Worm (Caenorhabditis elegans) whole organism, L4 larva: Measurements from ENCODE around the gene tin-10.

Experiments
- ZK337.2 ChIP-seq: fragments of 200-800 bp; sonication (Bioruptor generic); IDR thresholded peaks from 2 replicates; pipeline ENCODE4 v1.3.6; 2022; ENCODE audit warnings: missing genetic modification reagents, missing genetic modification characterization, missing compliant biosample characterization
- daf-16 ChIP-seq, 3 experiments: sonication (generic microtip); optimal IDR thresholded peaks; 2 replicates each; lab custom pipeline; 2016 to 2017; ENCODE audit warnings: missing genetic modification characterization in 3 of 3, missing genetic modification reagents in 3 of 3, mild to moderate bottlenecking in 2 of 3, missing compliant biosample characterization in 2 of 3, missing biosample characterization in 1 of 3, moderate library complexity in 1 of 3
- dmd-6 ChIP-seq: fragments of 200-800 bp; sonication (Bioruptor generic); IDR thresholded peaks from 2 replicates; pipeline ENCODE4 v1.3.6; 2022; ENCODE audit warnings: missing genetic modification reagents, missing genetic modification characterization, missing compliant biosample characterization
- dve-1 ChIP-seq: sonication (generic microtip); optimal IDR thresholded peaks from 2 replicates; lab custom pipeline; 2017; ENCODE audit warnings: antibody characterized with exemption, mild to moderate bottlenecking, missing genetic modification characterization, missing compliant biosample characterization; ENCODE audit not compliant: insufficient read depth
- lin-15B ChIP-seq: fragments of 150-350 bp; sonication (generic microtip); optimal IDR thresholded peaks from 3 replicates; lab custom pipeline; 2014; ENCODE audit warnings: missing biosample characterization, missing genetic modification characterization
- pha-4 ChIP-seq, 2 experiments: fragments of 150-350 bp in 1 of 2; fragments of 200-800 bp in 1 of 2; sonication (Bioruptor generic) in 1 of 2; IDR thresholded peaks in 1 of 2; optimal IDR thresholded peaks in 1 of 2; 2 replicates each; pipeline versions ENCODE4 v1.3.6 to Lab custom; 2014 to 2022; ENCODE audit warnings: missing genetic modification characterization in 2 of 2, missing genetic modification reagents in 2 of 2, missing biosample characterization in 1 of 2, missing compliant biosample characterization in 1 of 2
- unc-130 ChIP-seq: sonication (generic microtip); optimal IDR thresholded peaks from 2 replicates; lab custom pipeline; 2016; ENCODE audit warnings: missing genetic modification reagents, missing genetic modification characterization, missing compliant biosample characterization
- unc-39 ChIP-seq: sonication (generic microtip); optimal IDR thresholded peaks from 2 replicates; lab custom pipeline; 2017; ENCODE audit warnings: missing biosample characterization, missing genetic modification characterization
- ztf-11 ChIP-seq: fragments of 150-350 bp; optimal IDR thresholded peaks from 2 replicates; lab custom pipeline; 2014; ENCODE audit warnings: missing biosample characterization, missing genetic modification characterization

DNA sequence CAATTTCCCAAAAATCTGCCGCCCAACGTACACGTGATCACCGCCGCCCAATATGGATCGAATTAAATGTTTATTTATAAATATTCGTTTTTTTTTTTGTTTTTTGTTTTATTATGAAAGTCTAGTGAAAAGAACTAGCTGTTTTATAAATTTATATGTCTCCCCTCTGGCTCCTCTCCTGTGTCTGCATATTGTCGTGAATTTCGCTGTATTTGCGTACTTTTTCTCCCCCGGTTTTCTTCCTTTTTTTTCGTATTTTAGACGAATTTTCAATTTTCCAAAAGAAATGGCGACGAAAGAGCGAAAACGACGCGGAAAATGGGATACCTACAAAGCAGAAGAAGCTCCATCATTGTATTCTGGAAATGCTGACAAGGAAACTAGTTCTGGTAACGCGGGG is 23.7 kb upstream of the tin-10 start, which contains the start of gene xpb-1:
- TF ChIP-seq ztf-11 (no peak), dve-1 (tag; lab: Kevin White, UChicago) (no peak), pha-4 (GFP tag; IDR thresholded peaks at IDR 0.05; lab: Robert Waterston, UW) (no peak), pha-4 (tag; optimal IDR thresholded peaks at IDR 0.05; lab: Kevin White, UChicago) (no peak), unc-39 (tag; lab: Kevin White, UChicago) (no peak), dmd-6 (GFP tag; lab: Robert Waterston, UW) (no peak), daf-16 (GFP tag; optimal IDR thresholded peaks at IDR 0.05; lab: Kevin White, UChicago) (no peak), daf-16 (tag; optimal IDR thresholded peaks at IDR 0.05; lab: Kevin White, UChicago) (no peak), ZK337.2 (no peak), lin-15B (tag; lab: Kevin White, UChicago) (no peak), unc-130 (GFP tag; lab: Kevin White, UChicago) (no peak)
